Worm (Caenorhabditis elegans) whole organism, L1 larva: ENCODE results near the gene grl-10.

Source experiments
- ama-1 ChIP-seq: fragments of 150-350 bp; optimal IDR thresholded peaks from 2 replicates; lab custom pipeline; 2014
- blmp-1 ChIP-seq: fragments of 150-350 bp; optimal IDR thresholded peaks from 2 replicates; lab custom pipeline; 2014; ENCODE audit warnings: missing biosample characterization, missing genetic modification characterization
- lin-15B ChIP-seq: fragments of 150-350 bp; sonication (generic microtip); optimal IDR thresholded peaks from 3 replicates; lab custom pipeline; 2014; ENCODE audit warnings: missing biosample characterization, missing genetic modification characterization
- sptf-1 ChIP-seq: fragments of 150-350 bp; optimal IDR thresholded peaks from 2 replicates; lab custom pipeline; 2014; ENCODE audit warnings: missing biosample characterization, missing genetic modification characterization
- ztf-4 ChIP-seq: fragments of 150-350 bp; optimal IDR thresholded peaks from 2 replicates; lab custom pipeline; 2014; ENCODE audit warnings: missing biosample characterization, missing genetic modification characterization

DNA sequence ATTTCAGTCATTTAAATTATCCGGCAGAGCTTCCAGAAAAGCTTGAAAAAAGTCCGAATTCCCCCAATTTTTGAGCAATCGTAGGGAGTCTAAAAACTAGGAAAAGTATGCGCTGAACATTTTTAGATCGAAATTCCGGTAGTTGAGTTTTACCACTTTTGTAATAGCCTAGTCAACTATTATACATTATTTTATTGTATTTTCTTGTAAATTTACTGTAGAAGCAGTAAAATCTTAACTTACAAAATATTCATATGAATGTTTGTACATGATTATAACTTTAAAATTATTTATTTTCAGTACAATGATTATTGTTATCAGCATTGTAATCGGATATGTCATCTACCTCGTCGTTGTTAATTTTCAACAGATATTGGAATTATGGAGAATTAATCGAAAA lies 7.2 kb downstream of the grl-10 start, which contains the start of gene cyp-32A1:
- TF ChIP-seq sptf-1 (no peak), ztf-4 (no peak), blmp-1 (no peak), ama-1 (lab: Kevin White, UChicago) (no peak), lin-15B (no peak)
